Fruit fly (Drosophila melanogaster) whole organism, embryonic: ENCODE results near the gene PpV.

ENCODE experiments used
- CG10543 ChIP-seq: fragments of 200-800 bp; sonication (Bioruptor generic); optimal IDR thresholded peaks from 3 replicates; lab custom pipeline; 2017; ENCODE audit warnings: missing biosample characterization, mild to moderate bottlenecking, missing genetic modification characterization, moderate library complexity
- CG11085 ChIP-seq: fragments of 200-800 bp; sonication (Bioruptor generic); IDR thresholded peaks from 2 replicates; pipeline ENCODE4 v1.3.6; 2022; ENCODE audit warnings: missing biosample characterization, missing genetic modification characterization
- CG14050 ChIP-seq: fragments of 200-800 bp; sonication (Bioruptor generic); IDR thresholded peaks from 3 replicates; pipeline ENCODE4 v1.3.6; 2022; ENCODE audit warnings: missing biosample characterization, missing genetic modification characterization
- CG34224 ChIP-seq: fragments of 200-800 bp; sonication (Bioruptor generic); IDR thresholded peaks from 3 replicates; pipeline ENCODE4 v1.3.6; 2022; ENCODE audit warnings: missing biosample characterization, missing genetic modification characterization; ENCODE audit not compliant: partially characterized antibody
- CG4820 ChIP-seq: fragments of 200-800 bp; sonication (Bioruptor generic); optimal IDR thresholded peaks from 3 replicates; lab custom pipeline; 2016; ENCODE audit warnings: missing biosample characterization, missing genetic modification characterization
- CG5180 ChIP-seq: fragments of 200-800 bp; sonication (Bioruptor generic); optimal IDR thresholded peaks from 3 replicates; lab custom pipeline; 2017; ENCODE audit warnings: missing biosample characterization, missing genetic modification characterization, mild to moderate bottlenecking, moderate library complexity, missing genetic modification reagents
- CG7928 ChIP-seq: fragments of 200-800 bp; sonication (Bioruptor generic); optimal IDR thresholded peaks from 2 replicates; lab custom pipeline; 2017; ENCODE audit warnings: missing biosample characterization, mild to moderate bottlenecking, missing genetic modification characterization
- Meics ChIP-seq: fragments of 200-800 bp; sonication (Bioruptor generic); optimal IDR thresholded peaks from 2 replicates; lab custom pipeline; 2017; ENCODE audit warnings: missing biosample characterization, mild to moderate bottlenecking, missing genetic modification characterization
- Pdp1 ChIP-seq, 2 experiments: fragments of 200-800 bp; sonication (Bioruptor generic); optimal IDR thresholded peaks; 3 replicates each; lab custom pipeline; 2016; ENCODE audit warnings: missing biosample characterization in 2 of 2, missing genetic modification characterization in 2 of 2, mild to moderate bottlenecking in 1 of 2, moderate library complexity in 1 of 2
- Usf ChIP-seq: fragments of 200-800 bp; sonication (Bioruptor generic); optimal IDR thresholded peaks from 2 replicates; lab custom pipeline; 2017; ENCODE audit warnings: missing genotype, missing biosample characterization, missing genetic modification characterization
- gt ChIP-seq: fragments of 200-800 bp; sonication (Bioruptor generic); IDR thresholded peaks from 2 replicates; pipeline ENCODE4 v1.3.6; 2022; ENCODE audit warnings: missing biosample characterization, missing genetic modification characterization
- her ChIP-seq: fragments of 200-800 bp; sonication (Bioruptor generic); optimal IDR thresholded peaks from 2 replicates; lab custom pipeline; 2016; ENCODE audit warnings: missing biosample characterization, missing genetic modification characterization
- otp ChIP-seq: fragments of 200-800 bp; sonication (Bioruptor generic); IDR thresholded peaks from 3 replicates; pipeline ENCODE4, ENCODE4 v1.3.6; 2022; ENCODE audit warnings: missing biosample characterization, missing genetic modification characterization
- pan ChIP-seq, 4 experiments: fragments of >200 bp in 3 of 4; fragments of 200-800 bp in 1 of 4; sonication (Bioruptor generic) in 1 of 4; optimal IDR thresholded peaks in 3 of 4; IDR thresholded peaks in 1 of 4; 2 replicates each; pipeline versions ENCODE4 v1.3.6 to Lab custom; 2017 to 2022; ENCODE audit warnings: missing biosample characterization in 2 of 4, missing genetic modification characterization in 2 of 4, mixed read lengths in 1 of 4

dm6 chrX:6349231-6349630, 23.5 kb downstream of the PpV start:
- no peak for TF ChIP-seq CG5180
- TF ChIP-seq Meics (GFP tag; lab: Kevin White, UChicago): no peak
- TF ChIP-seq CG11085 (GFP tag; lab: Robert Waterston, UW): no peak
- no peak for TF ChIP-seq CG4820
- TF ChIP-seq CG34224 (GFP tag; lab: Robert Waterston, UW): no peak
- no peak for TF ChIP-seq Pdp1 (GFP tag; optimal IDR thresholded peaks at IDR 0.05; lab: Kevin White, UChicago)
- TF ChIP-seq otp (GFP tag; lab: Robert Waterston, UW): no peak
- TF ChIP-seq her (GFP tag; lab: Kevin White, UChicago): no peak
- no peak for TF ChIP-seq Usf
- TF ChIP-seq pan (optimal IDR thresholded peaks at IDR 0.05; lab: Kevin White, UChicago): no peak
- no peak for TF ChIP-seq pan (GFP tag; optimal IDR thresholded peaks at IDR 0.05 in 1 of 2, IDR thresholded peaks at IDR 0.05 in 1 of 2)
- no peak for TF ChIP-seq CG14050 (GFP tag; lab: Robert Waterston, UW)
- no peak for TF ChIP-seq CG10543 (GFP tag; lab: Kevin White, UChicago)
- no peak for TF ChIP-seq gt (GFP tag; lab: Robert Waterston, UW)
- no peak for TF ChIP-seq CG7928 (GFP tag; lab: Kevin White, UChicago)
